Worm (Caenorhabditis elegans) whole organism, mixed stage, embryonic: ENCODE results near the gene bcf-1.

Experiments used
- blmp-1 ChIP-seq: fragments of 150-350 bp; optimal IDR thresholded peaks from 2 replicates; lab custom pipeline; 2014; ENCODE audit warnings: missing biosample characterization, missing genetic modification characterization
- ceh-83 ChIP-seq: fragments of 200-800 bp; sonication (Bioruptor generic); optimal IDR thresholded peaks from 2 replicates; lab custom pipeline; 2018; ENCODE audit warnings: mild to moderate bottlenecking, missing genetic modification characterization, missing compliant biosample characterization
- flh-1 ChIP-seq: fragments of 200-800 bp; sonication (Bioruptor generic); optimal IDR thresholded peaks from 2 replicates; lab custom pipeline; 2018; ENCODE audit warnings: mild to moderate bottlenecking, missing genetic modification characterization, moderate library complexity, missing compliant biosample characterization
- mep-1 ChIP-seq: fragments of 150-350 bp; optimal IDR thresholded peaks from 2 replicates; lab custom pipeline; 2017; ENCODE audit warnings: missing biosample characterization, missing genetic modification reagents, missing genetic modification characterization, inconsistent platforms
- mls-2 ChIP-seq: sonication (generic microtip); optimal IDR thresholded peaks from 2 replicates; lab custom pipeline; 2016; ENCODE audit warnings: mild to moderate bottlenecking, missing genetic modification characterization, moderate library complexity, missing compliant biosample characterization
- nhr-237 ChIP-seq: fragments of 150-350 bp; optimal IDR thresholded peaks from 2 replicates; lab custom pipeline; 2014; ENCODE audit warnings: missing biosample characterization, missing genetic modification characterization
- nhr-28 ChIP-seq: fragments of 150-350 bp; optimal IDR thresholded peaks from 2 replicates; lab custom pipeline; 2014; ENCODE audit warnings: missing biosample characterization, missing genetic modification characterization
- nhr-76 ChIP-seq: sonication (generic microtip); optimal IDR thresholded peaks from 2 replicates; lab custom pipeline; 2017; ENCODE audit warnings: missing biosample characterization, missing genetic modification characterization
- unc-39 ChIP-seq: fragments of 150-350 bp; optimal IDR thresholded peaks from 2 replicates; lab custom pipeline; 2014; ENCODE audit warnings: missing biosample characterization, missing genetic modification characterization
- unc-62 ChIP-seq: fragments of 150-350 bp; optimal IDR thresholded peaks from 2 replicates; lab custom pipeline; 2014; ENCODE audit warnings: missing biosample characterization, missing genetic modification reagents, missing genetic modification characterization

DNA sequence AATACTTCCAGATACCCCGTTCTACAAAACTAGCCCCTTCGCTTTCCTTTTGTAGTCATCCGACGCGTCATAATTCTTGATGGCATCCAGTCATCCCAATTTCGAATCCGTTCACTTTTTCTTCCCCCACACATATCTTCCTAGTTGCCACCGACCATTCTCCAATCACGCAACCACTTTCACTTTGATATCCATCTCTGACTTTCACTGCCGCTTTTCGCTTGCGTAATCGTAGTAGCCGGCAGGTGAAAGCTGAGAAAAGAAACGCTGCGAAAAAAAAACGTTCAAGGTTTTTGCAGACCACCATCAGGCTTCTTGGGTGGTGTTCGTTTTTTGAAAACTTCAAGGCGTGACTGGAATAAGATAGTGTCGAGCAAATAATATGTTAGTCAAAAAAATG lies 56.2 kb downstream of the bcf-1 start:
- TF ChIP-seq unc-39 (tag; lab: Kevin White, UChicago) = no peak
- TF ChIP-seq nhr-237 = no peak
- TF ChIP-seq unc-62 (GFP tag; lab: Kevin White, UChicago) = no peak
- no peak for TF ChIP-seq ceh-83 (GFP tag; lab: Kevin White, UChicago)
- TF ChIP-seq mls-2 (tag; lab: Kevin White, UChicago) = no peak
- no peak for TF ChIP-seq flh-1
- TF ChIP-seq nhr-28 (tag; lab: Kevin White, UChicago) = no peak
- peak; percentile 98 for TF ChIP-seq blmp-1 (tag; lab: Kevin White, UChicago)
- TF ChIP-seq mep-1 = no peak
- no peak for TF ChIP-seq nhr-76 (tag; lab: Kevin White, UChicago)
